Fruit fly (Drosophila melanogaster) whole organism, embryonic: ENCODE results near the gene CG8516.

ENCODE experiments used
- CG10321 ChIP-seq: fragments of 200-800 bp; sonication (Bioruptor generic); IDR thresholded peaks from 2 replicates; pipeline ENCODE4 v1.3.6; 2022; ENCODE audit warnings: missing biosample characterization, missing genetic modification characterization
- CG11093 ChIP-seq: fragments of 200-800 bp; sonication (Bioruptor generic); IDR thresholded peaks from 3 replicates; pipeline ENCODE4 v1.3.6; 2022; ENCODE audit warnings: missing biosample characterization, missing genetic modification characterization
- CG12391 ChIP-seq: fragments of 200-800 bp; sonication (Bioruptor generic); optimal IDR thresholded peaks from 3 replicates; lab custom pipeline; 2018; ENCODE audit warnings: missing biosample characterization, mild to moderate bottlenecking, missing genetic modification characterization, moderate library complexity
- CG14441 ChIP-seq: fragments of 200-800 bp; sonication (Bioruptor generic); IDR thresholded peaks from 2 replicates; pipeline ENCODE4 v1.3.6; 2022; ENCODE audit warnings: missing biosample characterization, missing genetic modification characterization
- CG15011 ChIP-seq: fragments of 200-800 bp; sonication (Bioruptor generic); optimal IDR thresholded peaks from 3 replicates; lab custom pipeline; 2018; ENCODE audit warnings: missing biosample characterization, mild to moderate bottlenecking, missing genetic modification characterization
- CG15696 ChIP-seq: fragments of 200-800 bp; sonication (Bioruptor generic); optimal IDR thresholded peaks from 2 replicates; lab custom pipeline; 2019; ENCODE audit warnings: missing biosample characterization, mild to moderate bottlenecking, missing genetic modification characterization, moderate library complexity
- CG17359 ChIP-seq: fragments of 200-800 bp; sonication (Bioruptor generic); optimal IDR thresholded peaks from 3 replicates; lab custom pipeline; 2018; ENCODE audit warnings: missing biosample characterization, mild to moderate bottlenecking, missing genetic modification characterization, moderate library complexity
- CG17361 ChIP-seq: fragments of 200-800 bp; sonication (Bioruptor generic); IDR thresholded peaks from 3 replicates; pipeline ENCODE4 v1.3.6; 2022; ENCODE audit warnings: missing biosample characterization, missing genetic modification characterization
- CG2678 ChIP-seq: fragments of 200-800 bp; sonication (Bioruptor generic); optimal IDR thresholded peaks from 3 replicates; lab custom pipeline; 2019; ENCODE audit warnings: missing biosample characterization, mild to moderate bottlenecking, missing genetic modification characterization, moderate library complexity
- CG3065 ChIP-seq: fragments of 200-800 bp; sonication (Bioruptor generic); optimal IDR thresholded peaks from 2 replicates; lab custom pipeline; 2016; ENCODE audit warnings: missing biosample characterization, missing genetic modification characterization
- CG3281 ChIP-seq: fragments of 200-800 bp; sonication (Bioruptor generic); optimal IDR thresholded peaks from 3 replicates; lab custom pipeline; 2017; ENCODE audit warnings: missing biosample characterization, mild to moderate bottlenecking, missing genetic modification characterization
- CG4617 ChIP-seq: fragments of 200-800 bp; sonication (Bioruptor generic); optimal IDR thresholded peaks from 3 replicates; lab custom pipeline; 2016; ENCODE audit warnings: missing biosample characterization, missing genetic modification characterization, borderline replicate concordance
- CG7357 ChIP-seq: fragments of 200-800 bp; sonication (Bioruptor generic); IDR thresholded peaks from 3 replicates; pipeline ENCODE4 v1.3.6; 2022; ENCODE audit warnings: missing biosample characterization, missing genetic modification characterization
- CG7372 ChIP-seq: fragments of 200-800 bp; sonication (Bioruptor generic); IDR thresholded peaks from 2 replicates; pipeline ENCODE4 v1.3.6; 2022; ENCODE audit warnings: missing biosample characterization, missing genetic modification characterization
- CG7556 ChIP-seq: fragments of 200-800 bp; sonication (Bioruptor generic); optimal IDR thresholded peaks from 2 replicates; lab custom pipeline; 2017; ENCODE audit warnings: missing biosample characterization, mild to moderate bottlenecking, missing genetic modification characterization
- CG7928 ChIP-seq: fragments of 200-800 bp; sonication (Bioruptor generic); optimal IDR thresholded peaks from 2 replicates; lab custom pipeline; 2017; ENCODE audit warnings: missing biosample characterization, mild to moderate bottlenecking, missing genetic modification characterization
- CG8089 ChIP-seq: fragments of 200-800 bp; sonication (Bioruptor generic); optimal IDR thresholded peaks from 3 replicates; lab custom pipeline; 2016; ENCODE audit warnings: missing biosample characterization, missing genetic modification characterization
- CG8281 ChIP-seq: fragments of 200-800 bp; sonication (Bioruptor generic); optimal IDR thresholded peaks from 2 replicates; lab custom pipeline; 2018; ENCODE audit warnings: missing biosample characterization, mild to moderate bottlenecking, missing genetic modification characterization, moderate library complexity
- CG8388 ChIP-seq: fragments of 200-800 bp; sonication (Bioruptor generic); optimal IDR thresholded peaks from 2 replicates; lab custom pipeline; 2019; ENCODE audit warnings: missing biosample characterization, mild to moderate bottlenecking, missing genetic modification characterization, moderate library complexity
- CG8765 ChIP-seq: fragments of 200-800 bp; sonication (Bioruptor generic); IDR thresholded peaks from 2 replicates; pipeline ENCODE4 v1.3.6; 2022; ENCODE audit warnings: missing biosample characterization, missing genetic modification characterization
- CG8944 ChIP-seq: fragments of 200-800 bp; sonication (Bioruptor generic); optimal IDR thresholded peaks from 3 replicates; lab custom pipeline; 2016; ENCODE audit warnings: missing biosample characterization, missing genetic modification characterization
- CG9437 ChIP-seq: fragments of 200-800 bp; sonication (Bioruptor generic); optimal IDR thresholded peaks from 2 replicates; lab custom pipeline; 2018; ENCODE audit warnings: missing biosample characterization, mild to moderate bottlenecking, missing genetic modification characterization
- CG9727 ChIP-seq: fragments of 200-800 bp; sonication (Bioruptor generic); optimal IDR thresholded peaks from 3 replicates; lab custom pipeline; 2017; ENCODE audit warnings: missing biosample characterization, mild to moderate bottlenecking, missing genetic modification characterization
- CG9797 ChIP-seq: fragments of 200-800 bp; sonication (Bioruptor generic); optimal IDR thresholded peaks from 3 replicates; lab custom pipeline; 2018; ENCODE audit warnings: missing biosample characterization, mild to moderate bottlenecking, missing genetic modification characterization
- CTCF ChIP-seq: fragments of 200-800 bp; sonication (Bioruptor generic); optimal IDR thresholded peaks from 2 replicates; lab custom pipeline; 2017; ENCODE audit warnings: missing biosample characterization, mild to moderate bottlenecking, missing genetic modification characterization, moderate library complexity
- Chrac-16 ChIP-seq: fragments of 200-800 bp; sonication (Bioruptor generic); optimal IDR thresholded peaks from 3 replicates; lab custom pipeline; 2016; ENCODE audit warnings: missing biosample characterization, missing genetic modification characterization
- Dip3 ChIP-seq: fragments of 200-800 bp; sonication (Bioruptor generic); optimal IDR thresholded peaks from 3 replicates; lab custom pipeline; 2016; ENCODE audit warnings: missing biosample characterization, missing genetic modification characterization
- Dll ChIP-seq: fragments of 200-800 bp; sonication (Bioruptor generic); IDR thresholded peaks from 4 replicates; pipeline ENCODE4 v1.3.6; 2022; ENCODE audit warnings: missing biosample characterization, missing genetic modification characterization; ENCODE audit not compliant: partially characterized antibody
- Dref ChIP-seq: fragments of 200-800 bp; sonication (Bioruptor generic); IDR thresholded peaks from 2 replicates; pipeline ENCODE4 v1.3.6; 2022; ENCODE audit warnings: missing biosample characterization, missing genetic modification characterization
- E2f2 ChIP-seq: fragments of 200-800 bp; sonication (Bioruptor generic); IDR thresholded peaks from 2 replicates; pipeline ENCODE4 v1.3.6; 2022; ENCODE audit warnings: missing biosample characterization, missing genetic modification characterization
- GATAe ChIP-seq: fragments of 200-800 bp; sonication (Bioruptor generic); conservative IDR thresholded peaks from 2 replicates; pipeline ENCODE4 v1.3.6; 2022; ENCODE audit warnings: missing biosample characterization, missing genetic modification characterization
- HLH3B ChIP-seq: fragments of 200-800 bp; sonication (Bioruptor generic); IDR thresholded peaks from 2 replicates; pipeline ENCODE4 v1.3.6; 2022; ENCODE audit warnings: missing biosample characterization, missing genetic modification characterization
- Nf-YC ChIP-seq: fragments of 200-800 bp; optimal IDR thresholded peaks from 3 replicates; lab custom pipeline; 2019; ENCODE audit warnings: missing biosample characterization, mild to moderate bottlenecking, missing genetic modification characterization, moderate library complexity
- Oli ChIP-seq: fragments of 200-800 bp; sonication (Bioruptor generic); optimal IDR thresholded peaks from 2 replicates; lab custom pipeline; 2018; ENCODE audit warnings: missing biosample characterization, mild to moderate bottlenecking, missing genetic modification characterization, moderate library complexity
- Optix ChIP-seq: fragments of 200-800 bp; sonication (Bioruptor generic); IDR thresholded peaks from 3 replicates; pipeline ENCODE4 v1.3.6; 2022; ENCODE audit warnings: missing biosample characterization, missing genetic modification characterization
- Ptx1 ChIP-seq: fragments of 200-800 bp; sonication (Bioruptor generic); IDR thresholded peaks from 2 replicates; pipeline ENCODE4 v1.3.6; 2022; ENCODE audit warnings: missing biosample characterization, missing genetic modification characterization
- amos ChIP-seq: fragments of 200-800 bp; sonication (Bioruptor generic); IDR thresholded peaks from 2 replicates; pipeline ENCODE4 v1.3.6; 2022; ENCODE audit warnings: missing biosample characterization, missing genetic modification characterization; ENCODE audit not compliant: partially characterized antibody
- ato ChIP-seq: fragments of 200-800 bp; sonication (Bioruptor generic); IDR thresholded peaks from 2 replicates; pipeline ENCODE4 v1.3.6; 2022; ENCODE audit warnings: missing biosample characterization, missing genetic modification characterization; ENCODE audit not compliant: partially characterized antibody
- crol ChIP-seq: fragments of 200-800 bp; sonication (Bioruptor generic); IDR thresholded peaks from 2 replicates; pipeline ENCODE4 v1.3.6; 2022; ENCODE audit warnings: missing biosample characterization, missing genetic modification characterization
- fu2 ChIP-seq: fragments of 200-800 bp; sonication (Bioruptor generic); optimal IDR thresholded peaks from 2 replicates; lab custom pipeline; 2016; ENCODE audit warnings: missing biosample characterization, missing genetic modification characterization
- ind ChIP-seq: fragments of 200-800 bp; sonication (Bioruptor generic); optimal IDR thresholded peaks from 3 replicates; lab custom pipeline; 2016; ENCODE audit warnings: missing biosample characterization, missing genetic modification characterization
- insv ChIP-seq, 2 experiments: fragments of 200-800 bp; sonication (Bioruptor generic); optimal IDR thresholded peaks; 3 replicates each; lab custom pipeline; 2016 to 2018; ENCODE audit warnings: missing biosample characterization in 2 of 2, missing genetic modification characterization in 2 of 2
- mld ChIP-seq: fragments of 200-800 bp; sonication (Bioruptor generic); IDR thresholded peaks from 3 replicates; pipeline ENCODE4 v1.3.6; 2022; ENCODE audit warnings: missing biosample characterization, missing genetic modification characterization; ENCODE audit not compliant: partially characterized antibody
- onecut ChIP-seq: fragments of 200-800 bp; sonication (Bioruptor generic); IDR thresholded peaks from 2 replicates; pipeline ENCODE4 v1.3.6; 2022; ENCODE audit warnings: missing biosample characterization, missing genetic modification characterization
- sc ChIP-seq, 3 experiments: fragments of >200 bp in 2 of 3; fragments of 200-800 bp in 1 of 3; sonication (Bioruptor generic) in 1 of 3; optimal IDR thresholded peaks; 2 replicates in 2 of 3; 3 replicates in 1 of 3; lab custom pipeline; 2017; ENCODE audit warnings: mild to moderate bottlenecking in 1 of 3, missing biosample characterization in 1 of 3, missing genetic modification characterization in 1 of 3, missing genetic modification reagents in 1 of 3
- sd ChIP-seq: fragments of 200-800 bp; sonication (Bioruptor generic); optimal IDR thresholded peaks from 3 replicates; lab custom pipeline; 2018; ENCODE audit warnings: missing biosample characterization, mild to moderate bottlenecking, missing genetic modification characterization, moderate library complexity
- ssp ChIP-seq: fragments of 200-800 bp; sonication (Bioruptor generic); IDR thresholded peaks from 2 replicates; pipeline ENCODE4 v1.3.6; 2022; ENCODE audit warnings: missing biosample characterization, missing genetic modification characterization
- tio ChIP-seq: fragments of 200-800 bp; sonication (Bioruptor generic); optimal IDR thresholded peaks from 2 replicates; lab custom pipeline; 2017; ENCODE audit warnings: missing biosample characterization, missing genetic modification characterization, inconsistent platforms
- usp ChIP-seq: fragments of >200 bp; optimal IDR thresholded peaks from 2 replicates; lab custom pipeline; 2017; ENCODE audit warnings: missing biosample characterization, missing genetic modification characterization

The CG8516 gene

DNA sequence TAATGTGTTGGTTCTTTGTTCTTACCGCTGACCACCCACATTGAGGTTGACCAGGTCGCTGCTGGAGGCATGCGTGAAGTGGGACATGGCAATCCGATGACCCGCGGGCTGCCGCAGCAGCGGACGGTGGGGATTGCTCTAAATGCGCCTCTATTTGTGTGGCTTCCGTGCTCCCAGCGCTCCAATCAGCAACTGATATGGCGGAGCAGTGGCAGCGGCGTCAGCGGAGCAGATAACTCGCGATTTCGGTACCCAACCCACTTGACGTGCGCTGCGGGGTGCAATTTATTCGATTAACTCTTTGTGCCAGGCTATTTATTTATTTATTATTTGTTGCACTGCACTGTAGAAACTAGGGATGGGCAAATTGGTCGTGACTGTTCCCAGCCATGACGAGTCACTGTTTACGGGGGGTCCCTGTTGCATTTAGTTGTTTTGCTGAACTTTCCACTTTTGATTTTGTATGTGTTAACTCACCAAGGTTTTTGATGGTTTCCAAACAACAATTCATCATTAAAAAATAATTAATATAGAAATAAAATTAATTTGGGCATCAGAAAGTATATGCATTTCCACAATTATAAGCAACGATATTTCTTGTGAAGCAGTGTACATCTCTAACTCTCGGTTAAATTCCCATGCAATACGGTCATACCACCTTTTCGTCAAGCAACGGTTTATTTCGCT is 7.7 kb downstream of the CG8516 start, which contains the start of the genes CG9467 and CG8526 (continued):
- peak; percentile 82 for TF ChIP-seq CG12391 (tag; lab: Kevin White, UChicago)
- TF ChIP-seq CG7928, result peak; percentile 76
- peak; percentile 41; the same call in 1 of the 2 replicates for TF ChIP-seq HLH3B
- no peak for TF ChIP-seq tio (GFP tag; lab: Kevin White, UChicago)
- peak; percentile 15 for TF ChIP-seq Dip3 (GFP tag; lab: Kevin White, UChicago)
- peak; percentile 58 for TF ChIP-seq CG14441 (GFP tag; lab: Robert Waterston, UW)
- TF ChIP-seq usp (GFP tag; lab: Kevin White, UChicago), result no peak
- peak; percentile 59 for TF ChIP-seq CG3281 (GFP tag; lab: Kevin White, UChicago)
- TF ChIP-seq CG4617 (GFP tag; lab: Kevin White, UChicago), result peak; percentile 80
- 0 out of 3 replicates have a peak, but pooled peaks have one; percentile 41 for TF ChIP-seq CG11093
- TF ChIP-seq CG8281 (tag; lab: Kevin White, UChicago), result no peak
- TF ChIP-seq CG8944 (GFP tag; lab: Kevin White, UChicago), result peak; percentile 15
- TF ChIP-seq CG7556 (GFP tag; lab: Kevin White, UChicago), result peak; percentile 35
- no peak for TF ChIP-seq ato
- peak; percentile 74 for TF ChIP-seq Chrac-16 (GFP tag; lab: Kevin White, UChicago)
- TF ChIP-seq CG9437, result peak; percentile 50
- TF ChIP-seq CG8765 (GFP tag; lab: Robert Waterston, UW), result peak; percentile 51
- TF ChIP-seq GATAe (GFP tag; lab: Robert Waterston, UW), result no peak
- TF ChIP-seq E2f2, result peak; percentile 82
- TF ChIP-seq CG8388 (GFP tag; lab: Kevin White, UChicago), result peak; percentile 68
- no peak for TF ChIP-seq CTCF (GFP tag; lab: Kevin White, UChicago)
- no peak for TF ChIP-seq fu2 (GFP tag; lab: Kevin White, UChicago)
- TF ChIP-seq CG15011 (GFP tag; lab: Kevin White, UChicago), result no peak
- peak; percentile 87 for TF ChIP-seq CG17361 (GFP tag; lab: Robert Waterston, UW)
- TF ChIP-seq mld (GFP tag; lab: Robert Waterston, UW), result peak; percentile 23; the same call in 1 of the 3 replicates
- TF ChIP-seq crol (GFP tag; lab: Robert Waterston, UW), result peak; percentile 24; the same call in 1 of the 2 replicates
- TF ChIP-seq CG2678 (tag; lab: Kevin White, UChicago), result no peak
- TF ChIP-seq ind (GFP tag; lab: Kevin White, UChicago), result peak; percentile 79
- peak; percentile 77 for TF ChIP-seq CG15696 (tag; lab: Kevin White, UChicago)
- TF ChIP-seq insv (GFP tag; optimal IDR thresholded peaks at IDR 0.05; lab: Kevin White, UChicago), result peak in 1 of 2 experiments; percentile 37
- peak; percentile 37 for TF ChIP-seq CG3065
- peak; percentile 50; the same call in 1 of the 3 replicates for TF ChIP-seq CG7357 (GFP tag; lab: Robert Waterston, UW)
- no peak for TF ChIP-seq Optix (GFP tag; lab: Robert Waterston, UW)
- no peak for TF ChIP-seq sc (optimal IDR thresholded peaks at IDR 0.05; lab: Kevin White, UChicago)
- TF ChIP-seq sc (GFP tag; optimal IDR thresholded peaks at IDR 0.05; lab: Kevin White, UChicago), result no peak
- peak; percentile 67; the same call in 1 of the 2 replicates for TF ChIP-seq Ptx1 (GFP tag; lab: Robert Waterston, UW)
- TF ChIP-seq Dll (GFP tag; lab: Robert Waterston, UW), result peak; percentile 88
- no peak for TF ChIP-seq CG8089
- peak; percentile 69 for TF ChIP-seq CG9727 (GFP tag; lab: Kevin White, UChicago)
- TF ChIP-seq CG10321, result no peak
- peak; percentile 34; the same call in 1 of the 2 replicates for TF ChIP-seq Dref
- no peak for TF ChIP-seq onecut (GFP tag; lab: Robert Waterston, UW)
- TF ChIP-seq CG7372 (GFP tag; lab: Robert Waterston, UW), result peak; percentile 49
- TF ChIP-seq ssp, result peak; percentile 61
- TF ChIP-seq sd (tag; lab: Kevin White, UChicago), result no peak
- TF ChIP-seq amos (GFP tag; lab: Robert Waterston, UW), result peak; percentile 75
- peak; percentile 75 for TF ChIP-seq Nf-YC (tag; lab: Kevin White, UChicago)
- TF ChIP-seq CG9797 (GFP tag; lab: Kevin White, UChicago), result peak; percentile 85
- peak; percentile 51 for TF ChIP-seq CG17359 (tag; lab: Kevin White, UChicago)
- TF ChIP-seq Oli (tag; lab: Kevin White, UChicago), result peak; percentile 37
